Worm (Caenorhabditis elegans): Measurements from ENCODE around the gene srh-187.
"Not testable (repeated sequence)": the region's sequence is repeated elsewhere in the genome, so short reads cannot be mapped to it uniquely, and the experiment has no call there.

The srh-187 gene

DNA sequence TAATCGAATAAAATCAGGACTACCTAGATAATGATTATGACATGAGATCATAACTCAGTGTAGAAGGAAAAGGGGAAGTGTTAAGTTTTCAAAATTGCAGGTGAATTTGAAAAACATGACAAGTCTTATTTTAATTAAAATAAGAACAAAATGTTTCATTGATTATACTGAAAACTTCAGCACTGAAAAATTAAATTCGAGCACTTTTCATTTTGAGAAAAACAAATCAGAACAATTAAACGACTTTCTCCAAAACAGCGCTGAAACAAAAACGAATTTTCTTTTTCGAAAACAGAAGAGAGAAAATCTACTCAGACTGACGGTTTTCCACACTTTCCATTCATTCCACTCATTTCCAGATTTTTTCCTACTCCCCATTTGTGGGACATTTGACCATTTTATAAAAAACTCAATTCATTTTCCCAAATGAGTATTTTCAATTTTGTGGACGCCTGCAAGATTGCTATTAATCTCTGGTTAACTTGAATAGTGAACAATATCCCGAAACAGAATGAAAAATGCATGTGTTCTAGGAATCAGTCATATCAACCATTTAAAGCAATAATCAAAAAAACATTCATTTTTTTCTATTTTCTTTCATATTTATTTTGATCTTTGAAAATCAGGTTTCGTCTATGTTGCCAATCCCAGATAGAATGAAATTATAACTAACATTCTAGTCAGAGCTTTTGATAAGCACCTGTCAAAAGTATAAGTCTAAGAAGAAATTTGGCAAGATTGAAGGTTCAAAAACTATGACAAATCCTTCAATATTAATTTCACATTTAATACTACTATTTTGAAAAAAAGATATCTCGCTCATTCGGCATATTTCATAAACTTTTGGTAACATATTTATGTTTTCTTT lies 12.7 kb upstream of the srh-187 start, which contains the start of the genes srh-231 and srh-275:
Gene srh-231 (minus strand): TSS at position 51 of the 868 bp plus-strand sequence.
Gene srh-275 (plus strand): TSS at position 818 of the 868 bp plus-strand sequence.
- TF ChIP-seq W03F9.2 (tag; optimal IDR thresholded peaks at IDR 0.05), result no peak
- TF ChIP-seq dao-5 (tag; optimal IDR thresholded peaks at IDR 0.05), result no peak
- TF ChIP-seq him-1 (tag; optimal IDR thresholded peaks at IDR 0.05), result no peak

- no peak for TF ChIP-seq him-1 (tag; optimal IDR thresholded peaks at IDR 0.05)
- TF ChIP-seq dao-5 (tag; optimal IDR thresholded peaks at IDR 0.05), result no peak
- TF ChIP-seq W03F9.2 (tag; optimal IDR thresholded peaks at IDR 0.05), result no peak
These were observed 9.8 kb upstream of the srh-187 start, which contains the start of gene nhr-149 for ce11 chrV:7349541-7349940. Gene nhr-149, minus strand, starts transcription at chrV:7349641.

- TF ChIP-seq him-1, W03F9.2, dao-5 (tag; optimal IDR thresholded peaks at IDR 0.05): not testable (repeated sequence)
These were observed 5.8 kb upstream of the srh-187 start, which contains the start of gene nhr-147 for ce11 chrV:7345494-7345893. Gene nhr-147, plus strand, starts transcription at chrV:7345794.

ce11 chrV:7343522-7343921 lies 3.8 kb upstream of the srh-187 start, which contains the start of gene srh-244:
Gene srh-244, plus strand, starts transcription at chrV:7343822.
- TF ChIP-seq W03F9.2 (tag; optimal IDR thresholded peaks at IDR 0.05), result no peak
- no peak for TF ChIP-seq dao-5 (tag; optimal IDR thresholded peaks at IDR 0.05)
- TF ChIP-seq him-1 (tag; optimal IDR thresholded peaks at IDR 0.05), result no peak

ce11 chrV:7341942-7342341 lies 2.2 kb upstream of the srh-187 start, which contains the start of the genes nhr-263 and nhr-148:
Gene nhr-263, minus strand, starts transcription at chrV:7342042.
Gene nhr-148, plus strand, starts transcription at chrV:7342156.
- TF ChIP-seq him-1 (tag; optimal IDR thresholded peaks at IDR 0.05) (no peak), dao-5 (tag; optimal IDR thresholded peaks at IDR 0.05) (no peak), W03F9.2 (tag; optimal IDR thresholded peaks at IDR 0.05) (no peak)

ce11 chrV:7337218-7337617 lies 2.5 kb downstream of the srh-187 start, which contains the start of gene F10G2.7:
Gene F10G2.7, minus strand, starts transcription at chrV:7337318.
- not testable (repeated sequence) for TF ChIP-seq him-1, dao-5, W03F9.2 (tag; optimal IDR thresholded peaks at IDR 0.05)

- TF ChIP-seq W03F9.2 (tag; optimal IDR thresholded peaks at IDR 0.05) (no peak), him-1 (tag; optimal IDR thresholded peaks at IDR 0.05) (no peak)
These were observed 7.5 kb downstream of the srh-187 start, which contains the start of gene F10G2.1 for ce11 chrV:7332253-7332652. Gene F10G2.1, plus strand, starts transcription at chrV:7332553.

- TF ChIP-seq W03F9.2 (tag; optimal IDR thresholded peaks at IDR 0.05) (no peak), dao-5 (tag; optimal IDR thresholded peaks at IDR 0.05) (no peak)
These were observed 8.9 kb downstream of the srh-187 start, which contains the start of gene F10G2.2 for ce11 chrV:7330868-7331267. Gene F10G2.2, plus strand, starts transcription at chrV:7331168.

ce11 chrV:7328092-7328491 lies 11.6 kb downstream of the srh-187 start, which contains the start of gene clec-7:
Gene clec-7, plus strand, starts transcription at chrV:7328392.
- TF ChIP-seq him-1 (tag; optimal IDR thresholded peaks at IDR 0.05) (no peak), dao-5 (tag; optimal IDR thresholded peaks at IDR 0.05) (no peak), W03F9.2 (tag; optimal IDR thresholded peaks at IDR 0.05) (no peak)

- TF ChIP-seq dao-5 (tag; optimal IDR thresholded peaks at IDR 0.05) (no peak), him-1 (tag; optimal IDR thresholded peaks at IDR 0.05) (no peak), W03F9.2 (tag; optimal IDR thresholded peaks at IDR 0.05) (no peak)
These were observed 12.8 kb downstream of the srh-187 start, which contains the start of gene F10G2.4 for ce11 chrV:7326928-7327327. Gene F10G2.4, plus strand, starts transcription at chrV:7327228.

DNA sequence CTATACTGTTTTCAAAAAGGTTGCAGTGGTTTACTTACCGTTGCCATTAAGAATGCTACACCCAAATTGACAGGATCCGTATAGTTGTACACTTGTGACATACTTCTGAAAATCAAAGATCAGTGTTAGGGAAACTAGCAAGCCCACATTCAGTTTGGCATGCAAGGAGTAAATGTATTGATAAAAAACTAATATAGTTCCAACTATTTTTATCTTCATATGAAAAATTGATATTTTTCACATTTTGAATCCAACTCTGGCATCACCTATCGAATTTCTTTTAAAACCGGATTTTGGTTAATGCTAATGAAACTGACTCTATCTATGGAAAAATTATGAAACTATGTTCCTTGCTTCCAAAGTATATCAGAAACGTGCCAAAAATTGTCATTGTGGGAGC lies 14.4 kb downstream of the srh-187 start, which contains the start of gene srx-92:
Gene srx-92 (minus strand): TSS at position 101 of the 400 bp plus-strand sequence.
- TF ChIP-seq W03F9.2 (tag; optimal IDR thresholded peaks at IDR 0.05) (no peak), dao-5 (tag; optimal IDR thresholded peaks at IDR 0.05) (no peak), him-1 (tag; optimal IDR thresholded peaks at IDR 0.05) (no peak)

- TF ChIP-seq dao-5 (tag; optimal IDR thresholded peaks at IDR 0.05) (no peak), W03F9.2 (tag; optimal IDR thresholded peaks at IDR 0.05) (no peak), him-1 (tag; optimal IDR thresholded peaks at IDR 0.05) (no peak)
These were observed 17.8 kb downstream of the srh-187 start, which contains the start of gene F10G2.10 for ce11 chrV:7321915-7322314. Gene F10G2.10, plus strand, starts transcription at chrV:7322215.

DNA sequence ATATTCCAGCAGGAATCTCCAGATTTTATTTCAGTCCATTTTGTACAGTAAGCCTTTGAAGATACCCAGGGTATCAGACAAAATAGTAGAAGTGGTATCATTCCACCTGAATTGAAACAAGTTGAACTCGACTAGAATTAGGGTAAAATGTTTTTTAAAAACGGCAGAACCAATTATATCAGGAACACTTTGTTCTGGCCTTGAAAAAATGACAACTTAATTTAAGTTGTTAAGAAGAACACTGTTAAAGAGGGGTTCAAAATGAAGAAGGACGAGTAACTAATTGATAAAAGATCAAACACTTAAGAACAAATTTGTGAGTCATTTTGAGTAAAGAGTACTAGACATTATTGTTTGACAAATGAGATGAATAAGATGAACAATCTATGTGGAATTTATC lies 18.8 kb downstream of the srh-187 start, which contains the start of gene lmd-4:
Gene lmd-4 (minus strand): TSS at position 101 of the 400 bp plus-strand sequence.
- no peak for TF ChIP-seq him-1 (tag; optimal IDR thresholded peaks at IDR 0.05)
- no peak for TF ChIP-seq W03F9.2 (tag; optimal IDR thresholded peaks at IDR 0.05)
- TF ChIP-seq dao-5 (tag; optimal IDR thresholded peaks at IDR 0.05), result no peak
